Worm (Caenorhabditis elegans) whole organism, mixed stage, embryonic: ENCODE results near the gene srh-95.

Experiments used
- bed-3 ChIP-seq: fragments of 200-800 bp; sonication (Bioruptor generic); optimal IDR thresholded peaks from 3 replicates; lab custom pipeline; 2018; ENCODE audit warnings: mild to moderate bottlenecking, missing genetic modification characterization, moderate library complexity, missing compliant biosample characterization
- blmp-1 ChIP-seq: fragments of 150-350 bp; optimal IDR thresholded peaks from 2 replicates; lab custom pipeline; 2014; ENCODE audit warnings: missing biosample characterization, missing genetic modification characterization
- ceh-39 ChIP-seq: fragments of 150-350 bp; optimal IDR thresholded peaks from 2 replicates; lab custom pipeline; 2014; ENCODE audit warnings: missing biosample characterization, missing genetic modification characterization
- ceh-43 ChIP-seq: fragments of 200-800 bp; sonication (Bioruptor generic); optimal IDR thresholded peaks from 2 replicates; lab custom pipeline; 2018; ENCODE audit warnings: mild to moderate bottlenecking, missing genetic modification characterization, moderate library complexity, missing compliant biosample characterization
- ces-1 ChIP-seq: fragments of 150-350 bp; optimal IDR thresholded peaks from 2 replicates; lab custom pipeline; 2014; ENCODE audit warnings: missing biosample characterization, missing genetic modification reagents, missing genetic modification characterization
- cnd-1 ChIP-seq: fragments of 200-800 bp; sonication (Bioruptor generic); optimal IDR thresholded peaks from 2 replicates; lab custom pipeline; 2018; ENCODE audit warnings: mild to moderate bottlenecking, missing genetic modification characterization, missing compliant biosample characterization
- drap-1 ChIP-seq: fragments of 200-800 bp; sonication (Bioruptor generic); optimal IDR thresholded peaks from 3 replicates; lab custom pipeline; 2018; ENCODE audit warnings: mild to moderate bottlenecking, missing genetic modification characterization, missing compliant biosample characterization
- elt-1 ChIP-seq: sonication (generic microtip); optimal IDR thresholded peaks from 2 replicates; lab custom pipeline; 2017; ENCODE audit warnings: missing genetic modification characterization, mild to moderate bottlenecking, missing compliant biosample characterization, antibody characterized with exemption, moderate library complexity, borderline replicate concordance; ENCODE audit not compliant: insufficient read depth
- elt-3 ChIP-seq: fragments of 150-350 bp; optimal IDR thresholded peaks from 2 replicates; lab custom pipeline; 2014; ENCODE audit warnings: missing biosample characterization, missing genetic modification characterization
- flh-1 ChIP-seq: fragments of 200-800 bp; sonication (Bioruptor generic); optimal IDR thresholded peaks from 2 replicates; lab custom pipeline; 2018; ENCODE audit warnings: mild to moderate bottlenecking, missing genetic modification characterization, moderate library complexity, missing compliant biosample characterization
- ham-2 ChIP-seq: fragments of 200-800 bp; sonication (Bioruptor generic); optimal IDR thresholded peaks from 2 replicates; lab custom pipeline; 2018; ENCODE audit warnings: mild to moderate bottlenecking, missing genetic modification characterization, missing compliant biosample characterization
- hlh-1 ChIP-seq: fragments of 150-350 bp; optimal IDR thresholded peaks from 2 replicates; lab custom pipeline; 2014; ENCODE audit warnings: missing biosample characterization, missing genetic modification reagents, missing genetic modification characterization
- lin-13 ChIP-seq: fragments of 150-350 bp; optimal IDR thresholded peaks from 2 replicates; lab custom pipeline; 2014; ENCODE audit warnings: missing biosample characterization, missing genetic modification characterization
- lsy-2 ChIP-seq: fragments of 150-350 bp; optimal IDR thresholded peaks from 2 replicates; lab custom pipeline; 2014; ENCODE audit warnings: missing biosample characterization, missing genetic modification characterization
- mab-5 ChIP-seq: fragments of 150-350 bp; optimal IDR thresholded peaks from 2 replicates; lab custom pipeline; 2014; ENCODE audit warnings: missing biosample characterization, missing genetic modification characterization
- mep-1 ChIP-seq: fragments of 150-350 bp; optimal IDR thresholded peaks from 2 replicates; lab custom pipeline; 2017; ENCODE audit warnings: missing biosample characterization, missing genetic modification reagents, missing genetic modification characterization, inconsistent platforms
- nhr-12 ChIP-seq: fragments of 150-350 bp; optimal IDR thresholded peaks from 2 replicates; lab custom pipeline; 2014; ENCODE audit warnings: missing biosample characterization, missing genetic modification characterization
- nhr-2 ChIP-seq: fragments of 150-350 bp; optimal IDR thresholded peaks from 2 replicates; lab custom pipeline; 2014; ENCODE audit warnings: missing biosample characterization, missing genetic modification characterization
- nhr-237 ChIP-seq: fragments of 150-350 bp; optimal IDR thresholded peaks from 2 replicates; lab custom pipeline; 2014; ENCODE audit warnings: missing biosample characterization, missing genetic modification characterization
- nhr-28 ChIP-seq: fragments of 150-350 bp; optimal IDR thresholded peaks from 2 replicates; lab custom pipeline; 2014; ENCODE audit warnings: missing biosample characterization, missing genetic modification characterization
- nhr-76 ChIP-seq: sonication (generic microtip); optimal IDR thresholded peaks from 2 replicates; lab custom pipeline; 2017; ENCODE audit warnings: missing biosample characterization, missing genetic modification characterization
- pha-4 ChIP-seq: fragments of 150-350 bp; optimal IDR thresholded peaks from 2 replicates; lab custom pipeline; 2018; ENCODE audit warnings: missing biosample characterization, missing genetic modification reagents, missing genetic modification characterization
- sem-2 ChIP-seq: fragments of 200-800 bp; sonication (Bioruptor generic); optimal IDR thresholded peaks from 2 replicates; lab custom pipeline; 2018; ENCODE audit warnings: mild to moderate bottlenecking, missing genetic modification characterization, missing compliant biosample characterization
- snpc-4 ChIP-seq: fragments of 150-350 bp; optimal IDR thresholded peaks from 2 replicates; lab custom pipeline; 2014; ENCODE audit warnings: missing biosample characterization, missing genetic modification characterization
- sptf-1 ChIP-seq: sonication (generic microtip); optimal IDR thresholded peaks from 2 replicates; lab custom pipeline; 2017; ENCODE audit warnings: mild to moderate bottlenecking, missing genetic modification characterization, moderate library complexity, missing compliant biosample characterization
- tbx-8 ChIP-seq: fragments of 200-800 bp; sonication (Bioruptor generic); optimal IDR thresholded peaks from 2 replicates; lab custom pipeline; 2018; ENCODE audit warnings: mild to moderate bottlenecking, missing genetic modification characterization, moderate library complexity, missing compliant biosample characterization
- unc-120 ChIP-seq: sonication (generic microtip); optimal IDR thresholded peaks from 2 replicates; lab custom pipeline; 2017; ENCODE audit warnings: missing genetic modification characterization, missing compliant biosample characterization; ENCODE audit not compliant: poor library complexity, severe bottlenecking
- unc-39 ChIP-seq: fragments of 150-350 bp; optimal IDR thresholded peaks from 2 replicates; lab custom pipeline; 2014; ENCODE audit warnings: missing biosample characterization, missing genetic modification characterization
- unc-62 ChIP-seq: fragments of 150-350 bp; optimal IDR thresholded peaks from 2 replicates; lab custom pipeline; 2014; ENCODE audit warnings: missing biosample characterization, missing genetic modification reagents, missing genetic modification characterization
- zip-8 ChIP-seq: fragments of 150-350 bp; optimal IDR thresholded peaks from 2 replicates; lab custom pipeline; 2014; ENCODE audit warnings: missing biosample characterization, missing genetic modification characterization
- ztf-11 ChIP-seq: fragments of 150-350 bp; optimal IDR thresholded peaks from 2 replicates; lab custom pipeline; 2014; ENCODE audit warnings: missing biosample characterization, missing genetic modification characterization

Gene srh-95

ce11 chrV:16210257-16211002 is 36.2 kb upstream of the srh-95 start, which contains the start of gene F11A5.16:
Gene F11A5.16 (plus strand): TSS chrV:16210952.
- no peak for TF ChIP-seq blmp-1 (tag; lab: Kevin White, UChicago)
- no peak for TF ChIP-seq flh-1 (GFP tag; lab: Kevin White, UChicago)
- no peak for TF ChIP-seq nhr-28 (tag; lab: Kevin White, UChicago)
- no peak for TF ChIP-seq hlh-1
- TF ChIP-seq snpc-4 (tag; lab: Kevin White, UChicago), result no peak
- TF ChIP-seq nhr-12 (tag; lab: Kevin White, UChicago), result no peak
- TF ChIP-seq lsy-2, result no peak
- TF ChIP-seq elt-1, result no peak
- no peak for TF ChIP-seq ceh-43
- no peak for TF ChIP-seq ztf-11 (tag; lab: Kevin White, UChicago)
- TF ChIP-seq unc-120 (tag; lab: Kevin White, UChicago), result no peak
- no peak for TF ChIP-seq unc-39 (tag; lab: Kevin White, UChicago)
- TF ChIP-seq ces-1 (GFP tag; lab: Kevin White, UChicago), result no peak
- no peak for TF ChIP-seq ceh-39 (tag; lab: Kevin White, UChicago)
- TF ChIP-seq mab-5 (tag; lab: Kevin White, UChicago), result no peak

- no peak for TF ChIP-seq nhr-2 (tag; lab: Kevin White, UChicago)
Observed at ce11 chrV:16211713-16212112, 35.0 kb upstream of the srh-95 start.

ce11 chrV:16213323-16213722 is 33.4 kb upstream of the srh-95 start:
- TF ChIP-seq mep-1 (tag; lab: Kevin White, UChicago), result no peak
- TF ChIP-seq sem-2 (GFP tag; lab: Kevin White, UChicago), result no peak
- no peak for TF ChIP-seq ceh-43
- TF ChIP-seq nhr-2 (tag; lab: Kevin White, UChicago), result no peak
- TF ChIP-seq sptf-1 (tag; lab: Kevin White, UChicago), result no peak

- TF ChIP-seq lin-13 (tag; lab: Kevin White, UChicago), result no peak
- no peak for TF ChIP-seq drap-1 (GFP tag; lab: Kevin White, UChicago)
- no peak for TF ChIP-seq zip-8 (tag; lab: Kevin White, UChicago)
- no peak for TF ChIP-seq snpc-4 (tag; lab: Kevin White, UChicago)
- no peak for TF ChIP-seq unc-120 (tag; lab: Kevin White, UChicago)
- TF ChIP-seq ham-2 (GFP tag; lab: Kevin White, UChicago), result no peak
- TF ChIP-seq cnd-1 (tag; lab: Kevin White, UChicago), result no peak
- no peak for TF ChIP-seq flh-1 (GFP tag; lab: Kevin White, UChicago)
- no peak for TF ChIP-seq pha-4 (tag; lab: Kevin White, UChicago)
- TF ChIP-seq nhr-2 (tag; lab: Kevin White, UChicago), result no peak
- TF ChIP-seq hlh-1, result no peak
- no peak for TF ChIP-seq mab-5 (tag; lab: Kevin White, UChicago)
- no peak for TF ChIP-seq sptf-1 (tag; lab: Kevin White, UChicago)
- no peak for TF ChIP-seq elt-1
- TF ChIP-seq elt-3, result no peak
- no peak for TF ChIP-seq ces-1 (GFP tag; lab: Kevin White, UChicago)
- no peak for TF ChIP-seq sem-2 (GFP tag; lab: Kevin White, UChicago)
- TF ChIP-seq unc-62 (GFP tag; lab: Kevin White, UChicago), result no peak
- TF ChIP-seq nhr-237 (tag; lab: Kevin White, UChicago), result no peak
- TF ChIP-seq bed-3 (GFP tag; lab: Kevin White, UChicago), result no peak
- TF ChIP-seq, all 35 proteins: peak for 0
Observed at ce11 chrV:16214505-16214904, 32.2 kb upstream of the srh-95 start, which contains the start of gene F11A5.9. Gene F11A5.9 (plus strand): TSS chrV:16214890.

- TF ChIP-seq nhr-2 (tag; lab: Kevin White, UChicago) (no peak), blmp-1 (tag; lab: Kevin White, UChicago) (no peak), cnd-1 (tag; lab: Kevin White, UChicago) (no peak), pha-4 (tag; lab: Kevin White, UChicago) (no peak), tbx-8 (no peak), hlh-1 (no peak), zip-8 (tag; lab: Kevin White, UChicago) (no peak), sem-2 (GFP tag; lab: Kevin White, UChicago) (no peak), nhr-28 (tag; lab: Kevin White, UChicago) (no peak), flh-1 (GFP tag; lab: Kevin White, UChicago) (no peak), drap-1 (GFP tag; lab: Kevin White, UChicago) (no peak), mab-5 (tag; lab: Kevin White, UChicago) (no peak), ces-1 (GFP tag; lab: Kevin White, UChicago) (no peak), bed-3 (GFP tag; lab: Kevin White, UChicago) (no peak), unc-62 (GFP tag; lab: Kevin White, UChicago) (no peak), snpc-4 (tag; lab: Kevin White, UChicago) (no peak), nhr-76 (tag; lab: Kevin White, UChicago) (no peak), ceh-43 (no peak), elt-3 (no peak), ceh-39 (tag; lab: Kevin White, UChicago) (no peak)
Observed at ce11 chrV:16218522-16218921, 28.2 kb upstream of the srh-95 start, which contains the start of gene F11A5.15. Gene F11A5.15 (minus strand): TSS chrV:16218622.
